Fruit fly (Drosophila melanogaster): ENCODE measurements around the gene THG.

- TF ChIP-seq pan (optimal IDR thresholded peaks at IDR 0.05), result no peak
- TF ChIP-seq usp (GFP tag; optimal IDR thresholded peaks at IDR 0.05), result no peak
- TF ChIP-seq CG8478 (optimal IDR thresholded peaks at IDR 0.05), result no peak
- no peak for TF ChIP-seq psq (optimal IDR thresholded peaks at IDR 0.05)
These were observed 29.1 kb upstream of the THG start, which contains the start of gene CIAPIN1 for dm6 chr2L:15038339-15039308.
